In genomic region chrV:8905656-8906055, ce11 we compare ENCODE assay signal across 1 worm cellular context.
TF ChIP-seq lines count a peak whose summit lies in the region.

No protein-coding gene starts in this region.

TF ChIP-seq in whole organism, L4 larva, 104 proteins besides CTCF, POLR2A, EP300 and RAD21 (continued from another document):
- TF ChIP-seq hif-1 (tag; optimal IDR thresholded peaks at IDR 0.05; lab: Kevin White, UChicago) (no peak), ctbp-1 (GFP tag; IDR thresholded peaks at IDR 0.05; lab: Robert Waterston, UW) (no peak), F44E2.7 (GFP tag; IDR thresholded peaks at IDR 0.05; lab: Robert Waterston, UW) (no peak), ceh-44 (GFP tag; IDR thresholded peaks at IDR 0.05; lab: Robert Waterston, UW) (no peak), Y48G9A.11 (GFP tag; IDR thresholded peaks at IDR 0.05; lab: Robert Waterston, UW) (no peak), nhr-10 (tag; optimal IDR thresholded peaks at IDR 0.05; lab: Kevin White, UChicago) (no peak), Y5F2A.4 (GFP tag; optimal IDR thresholded peaks at IDR 0.05; lab: Kevin White, UChicago) (no peak)
